Worm (Caenorhabditis elegans): ENCODE data around the gene sec-24.2.
A peak's percentile ranks its signal among the peaks of the same experiment; 100 is the strongest.

sec-24.2 gene

DNA sequence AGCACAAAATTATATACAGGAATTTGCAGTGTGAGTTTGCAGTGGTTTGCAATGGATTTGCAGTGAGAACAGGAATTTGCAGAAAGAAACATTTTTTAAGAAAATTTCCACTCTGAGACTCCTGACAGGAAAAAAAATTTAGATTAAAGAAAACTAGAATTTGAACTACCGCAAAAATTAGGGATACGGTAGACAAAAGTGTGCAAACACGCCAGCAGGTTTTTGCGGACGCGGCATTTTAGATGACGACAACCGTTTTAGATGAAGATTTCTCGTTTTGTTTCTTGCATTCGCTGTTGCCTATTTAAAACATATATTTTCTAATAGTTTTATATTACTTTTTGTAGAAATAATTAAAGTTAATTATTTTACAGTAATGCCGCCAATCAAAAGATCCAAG lies 11.3 kb upstream of the sec-24.2 start, which contains the start of gene wdr-46:
Gene wdr-46 (plus strand): TSS at position 375 of the 400 bp plus-strand sequence.
- TF ChIP-seq K12H6.12 (tag; optimal IDR thresholded peaks at IDR 0.05) (no peak), Y79H2A.3 (GFP tag; conservative IDR thresholded peaks at IDR 0.05) (no peak), zfh-2 (GFP tag; conservative IDR thresholded peaks at IDR 0.05) (no peak), F22D6.2 (tag; optimal IDR thresholded peaks at IDR 0.05) (no peak), C06A6.2 (GFP tag; conservative IDR thresholded peaks at IDR 0.05) (0 out of 2 replicates have a peak, but pooled peaks have one; percentile 29), madf-6 (GFP tag; IDR thresholded peaks at IDR 0.05) (peak; percentile 81), F10E7.11 (tag; optimal IDR thresholded peaks at IDR 0.05) (no peak), ztf-18 (tag; optimal IDR thresholded peaks at IDR 0.05) (no peak), F49E8.2 (tag; optimal IDR thresholded peaks at IDR 0.05; ENCODE audit: insufficient read depth) (peak; percentile 49), lsl-1 (GFP tag; optimal IDR thresholded peaks at IDR 0.05) (peak; percentile 86), Y53F4B.3 (GFP tag; IDR thresholded peaks at IDR 0.05) (no peak), unc-62 (GFP tag; optimal IDR thresholded peaks at IDR 0.05) (no peak), C17E4.6 (GFP tag; IDR thresholded peaks at IDR 0.05) (0 out of 2 replicates have a peak, but pooled peaks have one; percentile 7), B0035.1 (tag; optimal IDR thresholded peaks at IDR 0.05) (no peak), lin-35 (GFP tag; optimal IDR thresholded peaks at IDR 0.05) (peak; percentile 65 to 95 (median 79)), lin-26 (GFP tag; IDR thresholded peaks at IDR 0.05) (no peak), ztf-25 (GFP tag; IDR thresholded peaks at IDR 0.05) (no peak), let-607 (tag; optimal IDR thresholded peaks at IDR 0.05) (no peak), lir-1 (GFP tag; conservative IDR thresholded peaks at IDR 0.05) (no peak), ets-4 (GFP tag; optimal IDR thresholded peaks at IDR 0.05) (no peak), die-1 (tag; optimal IDR thresholded peaks at IDR 0.05) (no peak), pha-4 (tag; optimal IDR thresholded peaks at IDR 0.05) (peak; percentile 51), Y56A3A.18 (GFP tag; IDR thresholded peaks at IDR 0.05) (peak; percentile 54; the same call in 1 of the 2 replicates), rpc-1 (optimal IDR thresholded peaks at IDR 0.05) (no peak), rpc-1 (tag; optimal IDR thresholded peaks at IDR 0.05) (no peak), tbp1 (GFP tag; optimal IDR thresholded peaks at IDR 0.05) (peak; percentile 61), Y53G8AR.9 (GFP tag; conservative IDR thresholded peaks at IDR 0.05) (peak; percentile 46; the same call in 1 of the 2 replicates), ceh-100 (GFP tag; IDR thresholded peaks at IDR 0.05) (peak; percentile 17; the same call in 1 of the 2 replicates), ZK185.1 (tag; optimal IDR thresholded peaks at IDR 0.05; ENCODE audit: poor library complexity, severe bottlenecking) (peak; percentile 42), F23B12.7 (tag; optimal IDR thresholded peaks at IDR 0.05; ENCODE audit: insufficient read depth) (peak; percentile 34), D2030.7 (GFP tag; IDR thresholded peaks at IDR 0.05) (0 out of 2 replicates have a peak, but pooled peaks have one; percentile 26), nhr-27 (tag; optimal IDR thresholded peaks at IDR 0.05) (no peak), egl-18 (GFP tag; IDR thresholded peaks at IDR 0.05) (no peak), mcd-1 (GFP tag; IDR thresholded peaks at IDR 0.05) (peak; percentile 71), aptf-2 (GFP tag; conservative IDR thresholded peaks at IDR 0.05) (no peak), ztf-28 (GFP tag; IDR thresholded peaks at IDR 0.05) (no peak), dpl-1 (GFP tag; optimal IDR thresholded peaks at IDR 0.05) (peak; percentile 84), madf-8 (GFP tag; conservative IDR thresholded peaks at IDR 0.05) (peak; percentile 30; the same call in 1 of the 2 replicates), B0336.3 (GFP tag; IDR thresholded peaks at IDR 0.05) (no peak), efl-1 (GFP tag; optimal IDR thresholded peaks at IDR 0.05) (peak; percentile 84), xnd-1 (tag; optimal IDR thresholded peaks at IDR 0.05) (no peak), ztf-26 (tag; optimal IDR thresholded peaks at IDR 0.05) (peak; percentile 17), madf-3 (GFP tag; IDR thresholded peaks at IDR 0.05) (0 out of 2 replicates have a peak, but pooled peaks have one; percentile 35), athp-1 (tag; optimal IDR thresholded peaks at IDR 0.05) (no peak), Y95B8A.8 (GFP tag; IDR thresholded peaks at IDR 0.05) (no peak), nfyb-1 (GFP tag; IDR thresholded peaks at IDR 0.05) (peak; percentile 76), dpff-1 (tag; optimal IDR thresholded peaks at IDR 0.05) (no peak), F33H1.4 (GFP tag; IDR thresholded peaks at IDR 0.05) (peak; percentile 61), lin-54 (GFP tag; optimal IDR thresholded peaks at IDR 0.05) (peak; percentile 97)
